Fruit fly (Drosophila melanogaster): ENCODE results near the gene CtsB.

CtsB gene

DNA sequence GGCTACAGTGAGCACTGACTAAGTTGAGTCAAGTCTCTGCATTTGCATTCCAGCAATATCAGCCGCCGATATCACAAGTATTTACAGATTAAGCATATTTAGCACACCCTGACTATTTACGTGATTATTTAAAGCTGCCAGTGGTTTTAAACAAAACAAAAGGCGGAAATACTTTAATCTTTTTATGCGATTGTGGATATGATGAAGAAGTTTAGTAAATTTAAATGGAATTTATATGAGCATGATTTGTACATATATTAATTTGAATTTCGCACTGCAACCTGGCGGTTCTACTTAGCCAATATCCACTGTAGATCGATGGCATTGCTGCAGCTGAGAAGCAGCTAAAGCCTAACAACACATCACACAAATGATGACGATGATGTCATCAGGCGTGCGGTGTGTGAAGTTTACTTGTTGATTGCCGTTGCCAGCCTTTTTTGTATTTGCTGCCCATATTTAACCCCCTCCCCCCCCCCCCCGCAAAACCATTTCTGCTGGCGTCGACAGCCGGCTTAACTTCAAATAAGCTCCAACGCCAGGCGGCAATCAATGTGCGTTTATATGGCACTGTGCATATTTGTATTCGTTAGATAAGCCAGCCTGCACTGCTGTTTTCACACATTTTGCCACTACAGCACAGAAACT is 33.7 kb upstream of the CtsB start (continued):
- no peak for TF ChIP-seq CG33557 (GFP tag; optimal IDR thresholded peaks at IDR 0.05)
- peak; percentile 12 for TF ChIP-seq CG12155 (GFP tag; optimal IDR thresholded peaks at IDR 0.05)
- no peak for TF ChIP-seq HmgD (GFP tag; optimal IDR thresholded peaks at IDR 0.05)
- TF ChIP-seq CG4617 (GFP tag; optimal IDR thresholded peaks at IDR 0.05; ENCODE audit: borderline replicate concordance), result no peak
- no peak for TF ChIP-seq ham (GFP tag; IDR thresholded peaks at IDR 0.05)
- no peak for TF ChIP-seq Kr (GFP tag; optimal IDR thresholded peaks at IDR 0.05)
- TF ChIP-seq Max (GFP tag; optimal IDR thresholded peaks at IDR 0.05), result no peak
- no peak for TF ChIP-seq CG17568 (GFP tag; optimal IDR thresholded peaks at IDR 0.05)
- TF ChIP-seq CG2129 (GFP tag; IDR thresholded peaks at IDR 0.05; ENCODE audit: partially characterized antibody), result no peak
- peak; percentile 36 for TF ChIP-seq Dad (GFP tag; optimal IDR thresholded peaks at IDR 0.05)
- TF ChIP-seq wdn (GFP tag; IDR thresholded peaks at IDR 0.05), result no peak
- TF ChIP-seq CG16813 (GFP tag; IDR thresholded peaks at IDR 0.05; ENCODE audit: partially characterized antibody), result no peak
- TF ChIP-seq trem (tag; optimal IDR thresholded peaks at IDR 0.05), result no peak
- peak; percentile 63 for TF ChIP-seq Meics (GFP tag; optimal IDR thresholded peaks at IDR 0.05)
- no peak for TF ChIP-seq CG14965 (GFP tag; optimal IDR thresholded peaks at IDR 0.05; ENCODE audit: borderline replicate concordance)
- TF ChIP-seq hb (GFP tag; IDR thresholded peaks at IDR 0.05; ENCODE audit: partially characterized antibody), result no peak
- no peak for TF ChIP-seq MTF-1 (GFP tag; optimal IDR thresholded peaks at IDR 0.05; ENCODE audit: borderline replicate concordance)
- no peak for TF ChIP-seq Hey (tag; optimal IDR thresholded peaks at IDR 0.05)
- peak; percentile 29 for TF ChIP-seq twi (tag; optimal IDR thresholded peaks at IDR 0.05)
- no peak for TF ChIP-seq Ravus (GFP tag; IDR thresholded peaks at IDR 0.05)
- no peak for TF ChIP-seq abd-A (tag; optimal IDR thresholded peaks at IDR 0.05)
- no peak for TF ChIP-seq sim (GFP tag; IDR thresholded peaks at IDR 0.05)
- TF ChIP-seq scrt (GFP tag; optimal IDR thresholded peaks at IDR 0.05), result peak; percentile 20
- 0 out of 3 replicates have a peak, but pooled peaks have one; percentile 13 for TF ChIP-seq sr (GFP tag; IDR thresholded peaks at IDR 0.05)
- TF ChIP-seq Atf3 (GFP tag; optimal IDR thresholded peaks at IDR 0.05), result peak; percentile 31
- peak; percentile 49; the same call in 1 of the 3 replicates for TF ChIP-seq CG34422 (GFP tag; IDR thresholded peaks at IDR 0.05)
- TF ChIP-seq luna (GFP tag; optimal IDR thresholded peaks at IDR 0.05), result peak; percentile 61
- peak; percentile 47 for TF ChIP-seq CG14710 (tag; optimal IDR thresholded peaks at IDR 0.05)
- peak; percentile 11 for TF ChIP-seq CG8944 (GFP tag; optimal IDR thresholded peaks at IDR 0.05)
- no peak for TF ChIP-seq hth (optimal IDR thresholded peaks at IDR 0.05)
- peak; percentile 48 for TF ChIP-seq CG11723 (GFP tag; optimal IDR thresholded peaks at IDR 0.05)
- peak; percentile 61; the same call in 1 of the 2 replicates for TF ChIP-seq Atf6 (GFP tag; IDR thresholded peaks at IDR 0.05)
- peak in 1 of 2 experiments; percentile 81 for TF ChIP-seq Hr51 (GFP tag; optimal IDR thresholded peaks at IDR 0.05)
- TF ChIP-seq CG13296 (GFP tag; optimal IDR thresholded peaks at IDR 0.05), result peak; percentile 53
- TF ChIP-seq CG6175 (GFP tag; IDR thresholded peaks at IDR 0.05), result no peak
- peak; percentile 33; the same call in 1 of the 2 replicates for TF ChIP-seq ranshi (GFP tag; IDR thresholded peaks at IDR 0.05)
- no peak for TF ChIP-seq Bdp1 (GFP tag; optimal IDR thresholded peaks at IDR 0.05)
- TF ChIP-seq CG17829 (tag; optimal IDR thresholded peaks at IDR 0.05), result peak; percentile 62
- TF ChIP-seq kah (GFP tag; optimal IDR thresholded peaks at IDR 0.05), result peak; percentile 20
- TF ChIP-seq nerfin-2 (GFP tag; IDR thresholded peaks at IDR 0.05; ENCODE audit: partially characterized antibody), result no peak
- TF ChIP-seq Blimp-1 (GFP tag; optimal IDR thresholded peaks at IDR 0.05), result peak; percentile 50
- peak; percentile 84 for TF ChIP-seq dmrt99B (tag; optimal IDR thresholded peaks at IDR 0.05)
- TF ChIP-seq gem (tag; optimal IDR thresholded peaks at IDR 0.05), result peak; percentile 78
- no peak for TF ChIP-seq MBD-R2 (GFP tag; IDR thresholded peaks at IDR 0.05)
- peak; percentile 32; the same call in 1 of the 2 replicates for TF ChIP-seq onecut (GFP tag; IDR thresholded peaks at IDR 0.05)
- TF ChIP-seq Deaf1 (tag; optimal IDR thresholded peaks at IDR 0.05), result peak; percentile 5
- TF ChIP-seq hkb (optimal IDR thresholded peaks at IDR 0.05), result no peak
- peak; percentile 67; the same call in 1 of the 2 replicates for TF ChIP-seq hkb (GFP tag; IDR thresholded peaks at IDR 0.05)
- no peak for TF ChIP-seq ftz-f1 (GFP tag; optimal IDR thresholded peaks at IDR 0.05)
